Worm (Caenorhabditis elegans) whole organism, early embryonic: ENCODE results near the gene exc-14.

ENCODE experiments used
- ama-1 ChIP-seq: fragments of 150-350 bp; optimal IDR thresholded peaks from 2 replicates; lab custom pipeline; 2014
- flt-1 ChIP-seq: fragments of 200-800 bp; sonication (Bioruptor generic); IDR thresholded peaks from 2 replicates; pipeline ENCODE4 v1.3.6; 2022; ENCODE audit warnings: missing genetic modification characterization, missing compliant biosample characterization
- hmg-4 ChIP-seq: fragments of 200-800 bp; sonication (Bioruptor generic); optimal IDR thresholded peaks from 2 replicates; lab custom pipeline; 2018; ENCODE audit warnings: mild to moderate bottlenecking, missing genetic modification characterization, missing compliant biosample characterization
- scrt-1 ChIP-seq: fragments of 200-800 bp; sonication (Bioruptor generic); IDR thresholded peaks from 2 replicates; pipeline ENCODE4 v1.3.6; 2022; ENCODE audit warnings: missing genetic modification characterization, missing compliant biosample characterization
- sea-1 ChIP-seq: fragments of 200-800 bp; sonication (Bioruptor generic); conservative IDR thresholded peaks from 2 replicates; pipeline ENCODE4 v1.3.6; 2022; ENCODE audit warnings: missing genetic modification characterization, missing compliant biosample characterization
- tbx-11 ChIP-seq: fragments of 200-800 bp; sonication (Bioruptor generic); IDR thresholded peaks from 2 replicates; pipeline ENCODE4 v1.3.6; 2022; ENCODE audit warnings: missing genetic modification characterization, missing compliant biosample characterization
- tbx-37 ChIP-seq: fragments of 200-800 bp; sonication (Bioruptor generic); conservative IDR thresholded peaks from 2 replicates; pipeline ENCODE4 v1.3.6; 2022; ENCODE audit warnings: missing genetic modification reagents, missing genetic modification characterization, missing compliant biosample characterization

DNA sequence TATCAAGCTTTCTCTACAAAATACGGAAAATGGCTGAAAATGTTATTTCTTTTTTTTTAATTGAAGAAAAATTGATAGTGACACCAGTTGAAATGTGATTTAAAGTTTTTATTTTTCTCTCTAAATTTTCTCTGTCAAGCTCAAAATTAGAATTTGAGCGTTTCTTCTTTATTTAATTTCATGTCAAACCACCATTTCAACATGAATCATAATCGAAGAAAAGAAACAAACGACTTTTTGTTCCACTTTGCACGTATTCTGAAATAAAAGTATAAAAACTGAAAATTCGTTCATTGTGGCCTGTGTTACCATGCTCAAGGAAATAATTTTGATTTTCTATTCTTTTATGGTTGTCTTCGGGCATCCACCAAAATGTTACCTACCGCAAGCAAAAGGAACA, 12.9 kb downstream of the exc-14 start, which contains the start of gene K11D12.13:
- TF ChIP-seq flt-1 (GFP tag; lab: Robert Waterston, UW), result no peak
- TF ChIP-seq scrt-1 (GFP tag; lab: Robert Waterston, UW), result no peak
- TF ChIP-seq tbx-11 (GFP tag; lab: Robert Waterston, UW), result no peak
- no peak for TF ChIP-seq ama-1 (lab: Kevin White, UChicago)
- TF ChIP-seq sea-1 (GFP tag; lab: Robert Waterston, UW), result no peak
- TF ChIP-seq hmg-4 (GFP tag; lab: Kevin White, UChicago), result no peak
- TF ChIP-seq tbx-37, result no peak
